Worm (Caenorhabditis elegans): ENCODE measurements around the gene C29F9.6.

DNA sequence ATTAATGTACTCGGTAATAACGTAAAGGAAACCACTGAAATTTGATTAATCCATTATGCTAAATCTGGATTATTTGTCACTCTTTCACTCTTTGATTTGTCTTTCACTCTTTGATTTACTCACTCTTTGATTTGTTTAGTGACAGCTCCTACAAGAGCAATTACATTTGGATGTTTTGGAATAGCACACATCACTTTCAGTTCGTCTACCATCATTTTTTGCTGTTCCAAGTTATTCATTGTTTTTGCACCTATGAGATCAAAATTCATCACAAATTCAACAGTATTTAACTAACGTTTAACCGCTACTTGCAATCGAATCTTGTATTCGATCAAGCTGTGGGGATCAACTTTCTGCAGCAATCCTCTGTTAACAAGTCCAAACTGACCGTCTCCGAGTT lies 34.4 kb downstream of the C29F9.6 start:
- no peak for TF ChIP-seq ref-1 (GFP tag; conservative IDR thresholded peaks at IDR 0.05)
- TF ChIP-seq flt-1 (GFP tag; IDR thresholded peaks at IDR 0.05): no peak
- TF ChIP-seq cog-1 (tag; optimal IDR thresholded peaks at IDR 0.05): no peak
- TF ChIP-seq ztf-29 (GFP tag; IDR thresholded peaks at IDR 0.05): no peak
